Worm (Caenorhabditis elegans): ENCODE measurements around the gene ZC513.2.

ce11 chrV:8010103-8010502, 44.1 kb upstream of the ZC513.2 start, which contains the start of gene Y97E10AR.4:
- no peak for TF ChIP-seq T22C8.4 (GFP tag; IDR thresholded peaks at IDR 0.05)
- no peak for TF ChIP-seq tab-1 (GFP tag; IDR thresholded peaks at IDR 0.05)
- no peak for TF ChIP-seq ztf-29 (GFP tag; IDR thresholded peaks at IDR 0.05)
- no peak for TF ChIP-seq med-1 (GFP tag; optimal IDR thresholded peaks at IDR 0.05; ENCODE audit: insufficient read depth)
